Fruit fly (Drosophila melanogaster) Kc167 (cell line): ENCODE measurements around the gene CG31268.

ENCODE experiments used
- Sin3A ChIP-seq: fragments of >200 bp; optimal IDR thresholded peaks from 2 replicates; lab custom pipeline; 2018; ENCODE audit warnings: missing external identifiers
- h ChIP-seq: fragments of >200 bp; optimal IDR thresholded peaks from 3 replicates; lab custom pipeline; 2018; ENCODE audit warnings: missing external identifiers
- insv ChIP-seq: fragments of >200 bp; optimal IDR thresholded peaks from 3 replicates; lab custom pipeline; 2018; ENCODE audit warnings: missing external identifiers
- ttk ChIP-seq: sonication (Bioruptor generic); optimal IDR thresholded peaks from 2 replicates; lab custom pipeline; 2017; ENCODE audit warnings: missing external identifiers

dm6 chr3R:17048867-17049266 lies 17.3 kb downstream of the CG31268 start:
- TF ChIP-seq ttk (lab: Kevin White, UChicago): no peak
- TF ChIP-seq Sin3A (lab: Kevin White, UChicago): no peak
- TF ChIP-seq insv (lab: Kevin White, UChicago): no peak
- TF ChIP-seq h: no peak
